Fruit fly (Drosophila melanogaster): ENCODE results near the gene Desat1.

- TF ChIP-seq Blimp-1 (GFP tag; optimal IDR thresholded peaks at IDR 0.05) (no peak), ss (GFP tag; optimal IDR thresholded peaks at IDR 0.05) (no peak), salr (GFP tag; optimal IDR thresholded peaks at IDR 0.05) (no peak), CG1621 (tag; optimal IDR thresholded peaks at IDR 0.05) (peak; percentile 20), esn (GFP tag; optimal IDR thresholded peaks at IDR 0.05) (peak; percentile 17), svp (GFP tag) (no peak), CG8319 (GFP tag; optimal IDR thresholded peaks at IDR 0.05) (no peak), CG4318 (GFP tag; optimal IDR thresholded peaks at IDR 0.05) (no peak), CG11762 (GFP tag; optimal IDR thresholded peaks at IDR 0.05; ENCODE audit: insufficient read depth) (no peak), lz (GFP tag; optimal IDR thresholded peaks at IDR 0.05) (no peak), OdsH (GFP tag; optimal IDR thresholded peaks at IDR 0.05) (no peak)
Measured at dm6 chr3R:12425510-12426309, 13.7 kb upstream of the Desat1 start, which contains the start of gene Pp1-87B.

All from whole organism, prepupa.